Worm (Caenorhabditis elegans) whole organism, late embryonic: ENCODE results near the gene nhr-201.

Experiments used
- C08G9.2 ChIP-seq: sonication (generic microtip); optimal IDR thresholded peaks from 2 replicates; lab custom pipeline; 2016; ENCODE audit warnings: mild to moderate bottlenecking, missing genetic modification characterization, moderate library complexity, missing compliant biosample characterization
- K02D7.2 ChIP-seq: sonication (generic microtip); optimal IDR thresholded peaks from 2 replicates; lab custom pipeline; 2017; ENCODE audit warnings: mild to moderate bottlenecking, missing genetic modification characterization, missing compliant biosample characterization
- T23F11.4 ChIP-seq: fragments of 200-800 bp; sonication (Bioruptor generic); optimal IDR thresholded peaks from 2 replicates; lab custom pipeline; 2018; ENCODE audit warnings: mild to moderate bottlenecking, missing genetic modification characterization, missing compliant biosample characterization
- ceh-19 ChIP-seq: fragments of 200-800 bp; sonication (Bioruptor generic); optimal IDR thresholded peaks from 2 replicates; lab custom pipeline; 2018; ENCODE audit warnings: mild to moderate bottlenecking, missing genetic modification characterization, missing compliant biosample characterization
- ceh-30 ChIP-seq: fragments of 150-350 bp; optimal IDR thresholded peaks from 2 replicates; lab custom pipeline; 2014; ENCODE audit warnings: missing biosample characterization, missing genetic modification characterization
- ceh-31 ChIP-seq: sonication (generic microtip); optimal IDR thresholded peaks from 2 replicates; lab custom pipeline; 2016; ENCODE audit warnings: missing genetic modification characterization, missing compliant biosample characterization
- ceh-48 ChIP-seq: sonication (generic microtip); optimal IDR thresholded peaks from 2 replicates; lab custom pipeline; 2016; ENCODE audit warnings: missing genetic modification characterization, inconsistent platforms, missing compliant biosample characterization
- ceh-6 ChIP-seq: fragments of 200-800 bp; sonication (Bioruptor generic); optimal IDR thresholded peaks from 2 replicates; lab custom pipeline; 2018; ENCODE audit warnings: mild to moderate bottlenecking, missing genetic modification characterization, missing compliant biosample characterization
- ceh-9 ChIP-seq: sonication (generic microtip); optimal IDR thresholded peaks from 2 replicates; lab custom pipeline; 2016; ENCODE audit warnings: mild to moderate bottlenecking, missing genetic modification characterization, inconsistent platforms, missing compliant biosample characterization
- dve-1 ChIP-seq: sonication (generic microtip); optimal IDR thresholded peaks from 2 replicates; lab custom pipeline; 2017; ENCODE audit warnings: antibody characterized with exemption, mild to moderate bottlenecking, missing genetic modification characterization, missing compliant biosample characterization
- elt-2 ChIP-seq: sonication (generic microtip); optimal IDR thresholded peaks from 2 replicates; lab custom pipeline; 2016; ENCODE audit warnings: missing genetic modification reagents, missing genetic modification characterization, missing compliant biosample characterization
- elt-4 ChIP-seq: sonication (generic microtip); optimal IDR thresholded peaks from 2 replicates; lab custom pipeline; 2016; ENCODE audit warnings: missing genetic modification characterization, missing compliant biosample characterization
- eyg-1 ChIP-seq: sonication (generic microtip); optimal IDR thresholded peaks from 2 replicates; lab custom pipeline; 2016; ENCODE audit warnings: missing genotype, missing genetic modification characterization, missing compliant biosample characterization
- fkh-10 ChIP-seq: fragments of 150-350 bp; optimal IDR thresholded peaks from 2 replicates; lab custom pipeline; 2014; ENCODE audit warnings: missing biosample characterization, missing genetic modification reagents, missing genetic modification characterization
- fkh-6 ChIP-seq: sonication (generic microtip); optimal IDR thresholded peaks from 2 replicates; lab custom pipeline; 2016; ENCODE audit warnings: missing genetic modification characterization, missing compliant biosample characterization
- gmeb-2 ChIP-seq: sonication (generic microtip); optimal IDR thresholded peaks from 2 replicates; lab custom pipeline; 2016; ENCODE audit warnings: missing genetic modification characterization, inconsistent platforms, missing compliant biosample characterization
- hlh-15 ChIP-seq: sonication (generic microtip); optimal IDR thresholded peaks from 2 replicates; lab custom pipeline; 2016; ENCODE audit warnings: missing genetic modification characterization, missing compliant biosample characterization
- hlh-8 ChIP-seq: sonication (generic microtip); optimal IDR thresholded peaks from 2 replicates; lab custom pipeline; 2016; ENCODE audit warnings: missing genotype, missing genetic modification characterization, missing compliant biosample characterization
- madf-2 ChIP-seq: sonication (generic microtip); optimal IDR thresholded peaks from 2 replicates; lab custom pipeline; 2017; ENCODE audit warnings: missing genetic modification characterization, missing compliant biosample characterization
- mec-3 ChIP-seq: sonication (generic microtip); optimal IDR thresholded peaks from 2 replicates; lab custom pipeline; 2016; ENCODE audit warnings: borderline replicate concordance, missing genetic modification characterization, missing compliant biosample characterization
- nfya-1 ChIP-seq: sonication (generic microtip); optimal IDR thresholded peaks from 2 replicates; lab custom pipeline; 2017; ENCODE audit warnings: missing genetic modification characterization, mild to moderate bottlenecking, missing compliant biosample characterization, antibody characterized with exemption, moderate library complexity
- nhr-11 ChIP-seq: fragments of 150-350 bp; optimal IDR thresholded peaks from 2 replicates; lab custom pipeline; 2014; ENCODE audit warnings: missing biosample characterization, missing genetic modification characterization
- nhr-232 ChIP-seq: sonication (generic microtip); optimal IDR thresholded peaks from 2 replicates; lab custom pipeline; 2016; ENCODE audit warnings: missing genetic modification characterization, missing compliant biosample characterization
- npax-4 ChIP-seq: sonication (generic microtip); optimal IDR thresholded peaks from 2 replicates; lab custom pipeline; 2016; ENCODE audit warnings: missing genetic modification characterization, missing compliant biosample characterization
- odd-2 ChIP-seq: sonication (generic microtip); optimal IDR thresholded peaks from 2 replicates; lab custom pipeline; 2017; ENCODE audit warnings: antibody characterized with exemption, mild to moderate bottlenecking, missing genetic modification characterization, missing compliant biosample characterization
- pat-9 ChIP-seq: fragments of 200-800 bp; sonication (Bioruptor generic); optimal IDR thresholded peaks from 2 replicates; lab custom pipeline; 2018; ENCODE audit warnings: mild to moderate bottlenecking, missing genetic modification characterization, moderate library complexity, missing compliant biosample characterization
- pha-4 ChIP-seq: fragments of 150-350 bp; optimal IDR thresholded peaks from 2 replicates; lab custom pipeline; 2018; ENCODE audit warnings: missing biosample characterization, missing genetic modification reagents, missing genetic modification characterization
- pros-1 ChIP-seq: fragments of 150-350 bp; optimal IDR thresholded peaks from 2 replicates; lab custom pipeline; 2014; ENCODE audit warnings: missing biosample characterization, missing genetic modification reagents, missing genetic modification characterization
- ref-2 ChIP-seq: sonication (generic microtip); optimal IDR thresholded peaks from 2 replicates; lab custom pipeline; 2016; ENCODE audit warnings: missing genetic modification characterization, missing compliant biosample characterization
- syd-9 ChIP-seq: sonication (generic microtip); optimal IDR thresholded peaks from 2 replicates; lab custom pipeline; 2016; ENCODE audit warnings: mild to moderate bottlenecking, missing genetic modification characterization, moderate library complexity, missing compliant biosample characterization
- unc-42 ChIP-seq: sonication (generic microtip); optimal IDR thresholded peaks from 2 replicates; lab custom pipeline; 2016; ENCODE audit warnings: missing genotype, missing genetic modification characterization, missing compliant biosample characterization
- unc-55 ChIP-seq: sonication (generic microtip); optimal IDR thresholded peaks from 2 replicates; lab custom pipeline; 2017; ENCODE audit warnings: missing biosample characterization, missing genetic modification reagents, missing genetic modification characterization
- ztf-16 ChIP-seq: sonication (generic microtip); optimal IDR thresholded peaks from 2 replicates; lab custom pipeline; 2017; ENCODE audit warnings: missing genetic modification characterization, missing compliant biosample characterization

nhr-201 gene

ce11 chrV:467507-467906, 2.9 kb downstream of the nhr-201 start:
- TF ChIP-seq K02D7.2 (tag; lab: Kevin White, UChicago) (no peak), syd-9 (tag; lab: Kevin White, UChicago) (no peak), hlh-15 (tag; lab: Kevin White, UChicago) (no peak), hlh-8 (no peak), T23F11.4 (GFP tag; lab: Kevin White, UChicago) (no peak), pha-4 (tag; lab: Kevin White, UChicago) (no peak), ztf-16 (tag; lab: Kevin White, UChicago) (no peak), ceh-9 (tag; lab: Kevin White, UChicago) (no peak), ceh-48 (no peak), pros-1 (no peak), npax-4 (tag; lab: Kevin White, UChicago) (no peak), fkh-6 (tag; lab: Kevin White, UChicago) (no peak), dve-1 (tag; lab: Kevin White, UChicago) (no peak), pat-9 (tag; lab: Kevin White, UChicago) (no peak), ref-2 (no peak), C08G9.2 (tag; lab: Kevin White, UChicago) (no peak)

DNA sequence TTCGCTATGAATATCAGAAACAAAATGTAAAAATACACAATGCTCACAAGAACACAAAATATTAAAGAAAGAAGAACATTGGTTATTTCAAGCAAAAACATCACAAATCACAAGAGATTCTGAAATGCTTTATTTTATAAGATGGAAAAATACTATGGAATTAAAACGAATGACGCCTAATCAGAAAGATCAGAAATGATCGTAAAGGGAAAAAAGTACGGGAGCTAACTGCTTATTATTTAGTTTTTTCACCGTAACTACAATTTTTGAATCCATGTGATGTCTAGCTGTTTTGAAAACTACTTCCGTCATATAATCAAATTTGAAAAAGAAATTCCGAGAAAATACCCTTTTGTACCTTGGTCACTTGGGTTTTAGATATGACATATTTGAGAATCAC, 3.8 kb downstream of the nhr-201 start, which contains the start of gene srbc-57:
TSS of gene srbc-57 (minus strand) at position 101 of the 400 bp plus-strand sequence.
- TF ChIP-seq fkh-10 (GFP tag; lab: Kevin White, UChicago) (no peak), npax-4 (tag; lab: Kevin White, UChicago) (no peak)

DNA sequence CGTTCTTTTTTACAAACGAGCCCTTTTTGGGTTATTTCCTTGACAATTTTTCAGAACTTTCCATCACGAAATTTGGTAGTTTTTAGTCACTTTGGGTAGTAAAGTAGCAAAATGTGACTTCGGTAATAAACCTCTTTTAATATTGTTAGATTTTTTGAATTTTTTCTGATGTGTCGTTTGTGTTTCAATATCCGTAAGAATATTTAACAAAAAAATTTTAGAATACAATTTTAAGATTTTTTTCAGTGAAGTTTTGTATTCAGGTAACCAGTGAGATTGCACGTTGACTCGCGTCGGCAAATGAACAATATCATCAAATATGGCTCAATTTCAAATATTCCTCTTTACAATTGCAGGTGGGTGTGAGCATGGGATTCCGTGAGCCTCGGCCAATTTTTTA, 8.0 kb downstream of the nhr-201 start, which contains the start of gene srt-31:
TSS of gene srt-31 (plus strand) at position 301 of the 400 bp plus-strand sequence.
- TF ChIP-seq unc-42 (tag; lab: Kevin White, UChicago), result no peak
- no peak for TF ChIP-seq eyg-1 (tag; lab: Kevin White, UChicago)

ce11 chrV:474516-474915, 9.9 kb downstream of the nhr-201 start, which contains the start of gene nhr-99:
Gene nhr-99 (plus strand): TSS chrV:474778.
- TF ChIP-seq pros-1, result no peak
- TF ChIP-seq ceh-48, result no peak
- no peak for TF ChIP-seq unc-42 (tag; lab: Kevin White, UChicago)
- TF ChIP-seq nfya-1 (tag; lab: Kevin White, UChicago), result no peak
- TF ChIP-seq nhr-232 (tag; lab: Kevin White, UChicago), result no peak
- no peak for TF ChIP-seq mec-3
- TF ChIP-seq elt-2 (tag; lab: Kevin White, UChicago), result no peak
- TF ChIP-seq unc-55 (GFP tag; lab: Kevin White, UChicago), result no peak
- no peak for TF ChIP-seq ceh-19 (GFP tag; lab: Kevin White, UChicago)
- TF ChIP-seq ceh-6 (GFP tag; lab: Kevin White, UChicago), result no peak
- TF ChIP-seq ceh-31 (tag; lab: Kevin White, UChicago), result no peak
- no peak for TF ChIP-seq nhr-11 (tag; lab: Kevin White, UChicago)
- TF ChIP-seq hlh-15 (tag; lab: Kevin White, UChicago), result no peak
- no peak for TF ChIP-seq hlh-8
- TF ChIP-seq ztf-16 (tag; lab: Kevin White, UChicago), result no peak
- no peak for TF ChIP-seq ref-2

DNA sequence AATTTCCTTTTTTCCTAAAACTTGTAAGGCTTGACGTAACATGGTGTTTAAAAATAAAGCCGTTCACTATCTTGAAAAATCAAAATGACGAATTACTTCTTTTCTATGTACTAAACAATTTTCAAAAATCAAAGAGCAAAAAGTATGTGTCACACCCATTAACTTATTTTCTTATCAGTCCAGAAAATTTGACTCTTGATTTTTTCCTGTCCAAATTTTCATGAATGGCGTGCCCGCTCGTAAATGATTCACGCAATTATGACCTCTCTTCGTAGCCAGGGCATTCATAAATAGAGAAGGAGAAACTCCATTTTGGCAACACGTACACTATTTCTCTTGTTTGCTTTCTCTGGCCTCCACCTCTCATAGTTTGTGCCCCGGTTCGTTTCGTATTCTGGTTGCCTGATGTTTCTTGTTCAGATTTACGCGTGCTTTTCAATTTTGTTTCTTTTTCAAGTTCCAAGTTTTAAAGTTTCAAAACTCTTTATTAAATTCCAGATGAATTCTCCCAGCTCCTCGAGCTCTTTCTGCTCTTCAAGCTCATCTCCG, 13.1 kb downstream of the nhr-201 start, which contains the start of gene nhr-55:
TSS of gene nhr-55 (plus strand) at position 499 of the 549 bp plus-strand sequence.
- TF ChIP-seq pat-9 (tag; lab: Kevin White, UChicago), result no peak
- no peak for TF ChIP-seq npax-4 (tag; lab: Kevin White, UChicago)
- no peak for TF ChIP-seq ceh-30
- TF ChIP-seq gmeb-2 (tag; lab: Kevin White, UChicago), result no peak
- no peak for TF ChIP-seq syd-9 (tag; lab: Kevin White, UChicago)
- no peak for TF ChIP-seq ceh-48
- no peak for TF ChIP-seq ztf-16 (tag; lab: Kevin White, UChicago)
- TF ChIP-seq madf-2 (tag; lab: Kevin White, UChicago), result no peak
- TF ChIP-seq odd-2 (tag; lab: Kevin White, UChicago), result no peak
- no peak for TF ChIP-seq elt-4
